Fruit fly (Drosophila melanogaster): ENCODE measurements around the gene CG6999.
A peak's percentile ranks its signal among the peaks of the same experiment; 100 is the strongest.

Gene CG6999

dm6 chrX:9129436-9129835, 41.3 kb downstream of the CG6999 start (continued):
- TF ChIP-seq zen (tag; optimal IDR thresholded peaks at IDR 0.05) (peak; percentile 42), Eip74EF (GFP tag; optimal IDR thresholded peaks at IDR 0.05) (no peak), CG7556 (GFP tag; optimal IDR thresholded peaks at IDR 0.05) (peak; percentile 1), CG6175 (GFP tag; IDR thresholded peaks at IDR 0.05) (no peak), Med (GFP tag) (peak; percentile 35), cad (GFP tag; optimal IDR thresholded peaks at IDR 0.05) (peak; percentile 81)

- TF ChIP-seq CG8281 (tag; optimal IDR thresholded peaks at IDR 0.05) (peak; percentile 85), abd-A (tag; optimal IDR thresholded peaks at IDR 0.05) (peak; percentile 11), CG17612 (GFP tag; IDR thresholded peaks at IDR 0.05) (no peak), lilli (GFP tag; optimal IDR thresholded peaks at IDR 0.05) (no peak), CG5180 (GFP tag; optimal IDR thresholded peaks at IDR 0.05) (peak; percentile 53), kni (GFP tag; optimal IDR thresholded peaks at IDR 0.05) (peak; percentile 11), ken (GFP tag; IDR thresholded peaks at IDR 0.05) (no peak), Med (GFP tag) (peak; percentile 14), gsb-n (tag; optimal IDR thresholded peaks at IDR 0.05) (peak; percentile 78), pros (GFP tag; optimal IDR thresholded peaks at IDR 0.05) (peak; percentile 91), Hmx (GFP tag; optimal IDR thresholded peaks at IDR 0.05) (no peak)
Observed at dm6 chrX:9130243-9130642, 42.1 kb downstream of the CG6999 start.

- TF ChIP-seq CG17802 (tag; optimal IDR thresholded peaks at IDR 0.05) (no peak), Mes4 (GFP tag; optimal IDR thresholded peaks at IDR 0.05) (no peak), aop (GFP tag; IDR thresholded peaks at IDR 0.05) (no peak), CG18764 (GFP tag; optimal IDR thresholded peaks at IDR 0.05) (no peak), Stat92E (GFP tag; optimal IDR thresholded peaks at IDR 0.05) (peak in 1 of 3 experiments; percentile 91), cg (GFP tag; optimal IDR thresholded peaks at IDR 0.05) (peak; percentile 2), lbe (GFP tag; optimal IDR thresholded peaks at IDR 0.05) (no peak)
Observed at dm6 chrX:9131523-9131922, 43.4 kb downstream of the CG6999 start.

dm6 chrX:9132589-9133237, 44.5 kb downstream of the CG6999 start:
- TF ChIP-seq row (GFP tag; IDR thresholded peaks at IDR 0.05) = 0 out of 3 replicates have a peak, but pooled peaks have one; percentile 10
- TF ChIP-seq CG9437 (GFP tag; optimal IDR thresholded peaks at IDR 0.05) = no peak
- no peak for TF ChIP-seq pan (optimal IDR thresholded peaks at IDR 0.05)
- TF ChIP-seq pan (GFP tag; optimal IDR thresholded peaks at IDR 0.05 in 1 of 2, IDR thresholded peaks at IDR 0.05 in 1 of 2) = no peak
- no peak for TF ChIP-seq slbo (GFP tag; IDR thresholded peaks at IDR 0.05)
- TF ChIP-seq h (optimal IDR thresholded peaks at IDR 0.05) = no peak
- TF ChIP-seq org-1 (GFP tag; optimal IDR thresholded peaks at IDR 0.05) = no peak
- no peak for TF ChIP-seq CG30020 (tag; optimal IDR thresholded peaks at IDR 0.05)
- TF ChIP-seq zf30C (GFP tag; optimal IDR thresholded peaks at IDR 0.05) = peak; percentile 94
- TF ChIP-seq CG4360 (GFP tag; IDR thresholded peaks at IDR 0.05) = peak; percentile 95
- no peak for TF ChIP-seq CG15479 (GFP tag; optimal IDR thresholded peaks at IDR 0.05)
- no peak for TF ChIP-seq az2 (GFP tag; optimal IDR thresholded peaks at IDR 0.05)
- no peak for TF ChIP-seq HHEX (GFP tag; optimal IDR thresholded peaks at IDR 0.05)
- peak; percentile 5 for TF ChIP-seq CG10543 (GFP tag; optimal IDR thresholded peaks at IDR 0.05)
- TF ChIP-seq CG11695 (GFP tag; IDR thresholded peaks at IDR 0.05) = no peak
- TF ChIP-seq tll (GFP tag; optimal IDR thresholded peaks at IDR 0.05) = peak in 1 of 2 experiments; percentile 86
- TF ChIP-seq chn (GFP tag; optimal IDR thresholded peaks at IDR 0.05) = no peak
- no peak for TF ChIP-seq CG12769 (tag; optimal IDR thresholded peaks at IDR 0.05)
- TF ChIP-seq cad (GFP tag; optimal IDR thresholded peaks at IDR 0.05) = peak; percentile 84
- no peak for TF ChIP-seq lola (GFP tag; optimal IDR thresholded peaks at IDR 0.05)
- TF ChIP-seq CG17829 (tag; optimal IDR thresholded peaks at IDR 0.05) = peak; percentile 0
- no peak for TF ChIP-seq vfl (GFP tag; optimal IDR thresholded peaks at IDR 0.05)
- peak; percentile 2 for TF ChIP-seq Deaf1 (tag; optimal IDR thresholded peaks at IDR 0.05)
- TF ChIP-seq CG9727 (GFP tag; optimal IDR thresholded peaks at IDR 0.05) = no peak

Data from whole organism, embryonic.